Fruit fly (Drosophila melanogaster) whole organism, embryonic: ENCODE measurements around the gene Mms19.

Experiments used
- ATbp ChIP-seq: fragments of 200-800 bp; sonication (Bioruptor generic); optimal IDR thresholded peaks from 2 replicates; lab custom pipeline; 2017; ENCODE audit warnings: missing biosample characterization, mild to moderate bottlenecking, missing genetic modification characterization, missing genetic modification reagents
- Awh ChIP-seq: fragments of 200-800 bp; sonication (Bioruptor generic); IDR thresholded peaks from 2 replicates; pipeline ENCODE4, ENCODE4 v1.3.6; 2022; ENCODE audit warnings: missing biosample characterization, missing genetic modification characterization
- CG12071 ChIP-seq: fragments of 200-800 bp; sonication (Bioruptor generic); optimal IDR thresholded peaks from 3 replicates; lab custom pipeline; 2018; ENCODE audit warnings: missing biosample characterization, mild to moderate bottlenecking, missing genetic modification characterization
- CG12769 ChIP-seq: fragments of 200-800 bp; sonication (Bioruptor generic); optimal IDR thresholded peaks from 2 replicates; lab custom pipeline; 2019; ENCODE audit warnings: missing biosample characterization, mild to moderate bottlenecking, missing genetic modification characterization, moderate library complexity
- CG13296 ChIP-seq: fragments of 200-800 bp; sonication (Bioruptor generic); optimal IDR thresholded peaks from 3 replicates; lab custom pipeline; 2018; ENCODE audit warnings: missing biosample characterization, mild to moderate bottlenecking, missing genetic modification characterization
- CG13775 ChIP-seq: fragments of 200-800 bp; sonication (Bioruptor generic); optimal IDR thresholded peaks from 3 replicates; lab custom pipeline; 2017; ENCODE audit warnings: missing biosample characterization, mild to moderate bottlenecking, missing genetic modification characterization
- CG17385 ChIP-seq: fragments of 200-800 bp; sonication (Bioruptor generic); optimal IDR thresholded peaks from 3 replicates; lab custom pipeline; 2018; ENCODE audit warnings: missing biosample characterization, mild to moderate bottlenecking, missing genetic modification characterization
- CG17802 ChIP-seq: fragments of 200-800 bp; sonication (Bioruptor generic); optimal IDR thresholded peaks from 2 replicates; lab custom pipeline; 2018; ENCODE audit warnings: missing biosample characterization, mild to moderate bottlenecking, missing genetic modification characterization, moderate library complexity
- CG18599 ChIP-seq: fragments of 200-800 bp; sonication (Bioruptor generic); optimal IDR thresholded peaks from 3 replicates; lab custom pipeline; 2017; ENCODE audit warnings: missing biosample characterization, missing genetic modification characterization, mild to moderate bottlenecking, moderate library complexity, missing genetic modification reagents
- CG2199 ChIP-seq: fragments of 200-800 bp; sonication (Bioruptor generic); IDR thresholded peaks from 3 replicates; pipeline ENCODE4 v1.3.6; 2022; ENCODE audit warnings: missing biosample characterization, missing genetic modification characterization
- CG2678 ChIP-seq: fragments of 200-800 bp; sonication (Bioruptor generic); optimal IDR thresholded peaks from 3 replicates; lab custom pipeline; 2019; ENCODE audit warnings: missing biosample characterization, mild to moderate bottlenecking, missing genetic modification characterization, moderate library complexity
- CG32532 ChIP-seq: fragments of 200-800 bp; sonication (Bioruptor generic); IDR thresholded peaks from 2 replicates; pipeline ENCODE4 v1.3.6; 2022; ENCODE audit warnings: missing biosample characterization, missing genetic modification characterization
- CG4707 ChIP-seq: fragments of 200-800 bp; sonication (Bioruptor generic); optimal IDR thresholded peaks from 2 replicates; lab custom pipeline; 2018; ENCODE audit warnings: missing biosample characterization, mild to moderate bottlenecking, missing genetic modification characterization, moderate library complexity
- CG4730 ChIP-seq: fragments of 200-800 bp; sonication (Bioruptor generic); IDR thresholded peaks from 2 replicates; pipeline ENCODE4 v1.3.6; 2022; ENCODE audit warnings: missing biosample characterization, missing genetic modification characterization
- CG5180 ChIP-seq: fragments of 200-800 bp; sonication (Bioruptor generic); optimal IDR thresholded peaks from 3 replicates; lab custom pipeline; 2017; ENCODE audit warnings: missing biosample characterization, missing genetic modification characterization, mild to moderate bottlenecking, moderate library complexity, missing genetic modification reagents
- CG7987 ChIP-seq: fragments of 200-800 bp; sonication (Bioruptor generic); optimal IDR thresholded peaks from 2 replicates; lab custom pipeline; 2018; ENCODE audit warnings: missing biosample characterization, mild to moderate bottlenecking, missing genetic modification characterization, moderate library complexity
- CG8290 ChIP-seq, 3 experiments: fragments of 200-800 bp; sonication (Bioruptor generic); optimal IDR thresholded peaks; 2 replicates each; lab custom pipeline; 2016 to 2019; ENCODE audit warnings: missing biosample characterization in 3 of 3, missing genetic modification characterization in 3 of 3, mild to moderate bottlenecking in 2 of 3, moderate library complexity in 1 of 3
- CG9932 ChIP-seq: fragments of 200-800 bp; sonication (Bioruptor generic); IDR thresholded peaks from 2 replicates; pipeline ENCODE4 v1.3.6; 2022; ENCODE audit warnings: missing biosample characterization, missing genetic modification characterization
- Chrac-16 ChIP-seq: fragments of 200-800 bp; sonication (Bioruptor generic); optimal IDR thresholded peaks from 3 replicates; lab custom pipeline; 2016; ENCODE audit warnings: missing biosample characterization, missing genetic modification characterization
- Fer1 ChIP-seq: fragments of 200-800 bp; sonication (Bioruptor generic); optimal IDR thresholded peaks from 2 replicates; lab custom pipeline; 2017; ENCODE audit warnings: missing biosample characterization, mild to moderate bottlenecking, missing genetic modification characterization
- HLH3B ChIP-seq: fragments of 200-800 bp; sonication (Bioruptor generic); IDR thresholded peaks from 2 replicates; pipeline ENCODE4 v1.3.6; 2022; ENCODE audit warnings: missing biosample characterization, missing genetic modification characterization
- Hr3 ChIP-seq: fragments of 200-800 bp; sonication (Bioruptor generic); optimal IDR thresholded peaks from 3 replicates; lab custom pipeline; 2016; ENCODE audit warnings: missing biosample characterization, missing genetic modification characterization
- MESR4 ChIP-seq: fragments of 200-800 bp; sonication (Bioruptor generic); optimal IDR thresholded peaks from 2 replicates; lab custom pipeline; 2018; ENCODE audit warnings: missing biosample characterization, mild to moderate bottlenecking, missing genetic modification characterization, moderate library complexity
- Med ChIP-seq: fragments of 200-800 bp; sonication (Bioruptor generic); peaks from one replicate; lab custom pipeline; 2016; ENCODE audit warnings: missing biosample characterization, missing genetic modification characterization, mild to moderate bottlenecking, inconsistent platforms, moderate library complexity
- PHDP ChIP-seq: fragments of 200-800 bp; sonication (Bioruptor generic); optimal IDR thresholded peaks from 3 replicates; lab custom pipeline; 2018; ENCODE audit warnings: missing biosample characterization, mild to moderate bottlenecking, missing genetic modification characterization, moderate library complexity
- Sox102F ChIP-seq: fragments of 200-800 bp; sonication (Bioruptor generic); optimal IDR thresholded peaks from 2 replicates; lab custom pipeline; 2018; ENCODE audit warnings: missing biosample characterization, mild to moderate bottlenecking, missing genetic modification characterization, moderate library complexity
- Xrp1 ChIP-seq: fragments of 200-800 bp; sonication (Bioruptor generic); IDR thresholded peaks from 2 replicates; pipeline ENCODE4 v1.3.6; 2022; ENCODE audit warnings: missing biosample characterization, missing genetic modification characterization
- chinmo ChIP-seq: fragments of 200-800 bp; sonication (Bioruptor generic); IDR thresholded peaks from 4 replicates; pipeline ENCODE4 v1.3.6; 2022; ENCODE audit warnings: missing biosample characterization, missing genetic modification characterization; ENCODE audit not compliant: partially characterized antibody
- chm ChIP-seq: fragments of 200-800 bp; sonication (Bioruptor generic); IDR thresholded peaks from 2 replicates; pipeline ENCODE4 v1.3.6; 2022; ENCODE audit warnings: missing biosample characterization, missing genetic modification characterization
- chn ChIP-seq: fragments of 200-800 bp; sonication (Bioruptor generic); optimal IDR thresholded peaks from 2 replicates; lab custom pipeline; 2016; ENCODE audit warnings: missing biosample characterization, missing genetic modification characterization
- dati ChIP-seq: fragments of 200-800 bp; sonication (Bioruptor generic); IDR thresholded peaks from 2 replicates; pipeline ENCODE4 v1.3.6; 2022; ENCODE audit warnings: missing biosample characterization, missing genetic modification characterization
- dmrt99B ChIP-seq: fragments of 200-800 bp; sonication (Bioruptor generic); optimal IDR thresholded peaks from 2 replicates; lab custom pipeline; 2018; ENCODE audit warnings: missing biosample characterization, mild to moderate bottlenecking, missing genetic modification characterization, moderate library complexity
- eve ChIP-seq, 2 experiments: fragments of >200 bp; optimal IDR thresholded peaks; 2 replicates each; lab custom pipeline; 2017; ENCODE audit warnings: missing biosample characterization in 2 of 2, missing genetic modification characterization in 2 of 2
- grn ChIP-seq: fragments of 200-800 bp; sonication (Bioruptor generic); optimal IDR thresholded peaks from 3 replicates; lab custom pipeline; 2017; ENCODE audit warnings: missing biosample characterization, missing genetic modification characterization
- gsb-n ChIP-seq: fragments of 200-800 bp; sonication (Bioruptor generic); optimal IDR thresholded peaks from 3 replicates; lab custom pipeline; 2018; ENCODE audit warnings: missing biosample characterization, mild to moderate bottlenecking, missing genetic modification characterization
- gt ChIP-seq: fragments of 200-800 bp; sonication (Bioruptor generic); IDR thresholded peaks from 2 replicates; pipeline ENCODE4 v1.3.6; 2022; ENCODE audit warnings: missing biosample characterization, missing genetic modification characterization
- jumu ChIP-seq: fragments of 200-800 bp; sonication (Bioruptor generic); optimal IDR thresholded peaks from 3 replicates; lab custom pipeline; 2016; ENCODE audit warnings: missing biosample characterization, missing genetic modification characterization
- kni ChIP-seq: fragments of 200-800 bp; sonication (Bioruptor generic); optimal IDR thresholded peaks from 3 replicates; lab custom pipeline; 2017; ENCODE audit warnings: mild to moderate bottlenecking, missing biosample characterization, missing genetic modification reagents, missing genetic modification characterization
- mirr ChIP-seq: fragments of 200-800 bp; sonication (Bioruptor generic); optimal IDR thresholded peaks from 3 replicates; lab custom pipeline; 2018; ENCODE audit warnings: missing biosample characterization, mild to moderate bottlenecking, missing genetic modification characterization
- nom ChIP-seq: fragments of 200-800 bp; sonication (Bioruptor generic); optimal IDR thresholded peaks from 2 replicates; lab custom pipeline; 2017; ENCODE audit warnings: missing biosample characterization, missing genetic modification characterization, mild to moderate bottlenecking, moderate library complexity, missing genetic modification reagents
- otp ChIP-seq: fragments of 200-800 bp; sonication (Bioruptor generic); IDR thresholded peaks from 3 replicates; pipeline ENCODE4, ENCODE4 v1.3.6; 2022; ENCODE audit warnings: missing biosample characterization, missing genetic modification characterization
- pnt ChIP-seq: fragments of 200-800 bp; sonication (Bioruptor generic); optimal IDR thresholded peaks from 3 replicates; lab custom pipeline; 2016; ENCODE audit warnings: missing biosample characterization, missing genetic modification characterization
- pros ChIP-seq: fragments of 200-800 bp; sonication (Bioruptor generic); optimal IDR thresholded peaks from 3 replicates; lab custom pipeline; 2019; ENCODE audit warnings: missing biosample characterization, mild to moderate bottlenecking, missing genetic modification characterization, moderate library complexity
- salm ChIP-seq: fragments of 200-800 bp; sonication (Bioruptor generic); optimal IDR thresholded peaks from 2 replicates; lab custom pipeline; 2018; ENCODE audit warnings: missing biosample characterization, mild to moderate bottlenecking, missing genetic modification characterization
- sd ChIP-seq: fragments of 200-800 bp; sonication (Bioruptor generic); optimal IDR thresholded peaks from 3 replicates; lab custom pipeline; 2018; ENCODE audit warnings: missing biosample characterization, mild to moderate bottlenecking, missing genetic modification characterization, moderate library complexity
- sens ChIP-seq: fragments of 200-800 bp; sonication (Bioruptor generic); peaks from one replicate; lab custom pipeline; 2016; ENCODE audit warnings: missing biosample characterization, missing genetic modification characterization
- shn ChIP-seq: fragments of 200-800 bp; sonication (Bioruptor generic); optimal IDR thresholded peaks from 3 replicates; lab custom pipeline; 2016; ENCODE audit warnings: missing biosample characterization, missing genetic modification characterization
- stc ChIP-seq: fragments of 200-800 bp; sonication (Bioruptor generic); IDR thresholded peaks from 2 replicates; pipeline ENCODE4 v1.3.6; 2022; ENCODE audit warnings: missing biosample characterization, missing genetic modification characterization
- zen ChIP-seq: fragments of 200-800 bp; sonication (Bioruptor generic); optimal IDR thresholded peaks from 3 replicates; lab custom pipeline; 2018; ENCODE audit warnings: missing biosample characterization, mild to moderate bottlenecking, missing genetic modification characterization, moderate library complexity

The Mms19 gene

DNA sequence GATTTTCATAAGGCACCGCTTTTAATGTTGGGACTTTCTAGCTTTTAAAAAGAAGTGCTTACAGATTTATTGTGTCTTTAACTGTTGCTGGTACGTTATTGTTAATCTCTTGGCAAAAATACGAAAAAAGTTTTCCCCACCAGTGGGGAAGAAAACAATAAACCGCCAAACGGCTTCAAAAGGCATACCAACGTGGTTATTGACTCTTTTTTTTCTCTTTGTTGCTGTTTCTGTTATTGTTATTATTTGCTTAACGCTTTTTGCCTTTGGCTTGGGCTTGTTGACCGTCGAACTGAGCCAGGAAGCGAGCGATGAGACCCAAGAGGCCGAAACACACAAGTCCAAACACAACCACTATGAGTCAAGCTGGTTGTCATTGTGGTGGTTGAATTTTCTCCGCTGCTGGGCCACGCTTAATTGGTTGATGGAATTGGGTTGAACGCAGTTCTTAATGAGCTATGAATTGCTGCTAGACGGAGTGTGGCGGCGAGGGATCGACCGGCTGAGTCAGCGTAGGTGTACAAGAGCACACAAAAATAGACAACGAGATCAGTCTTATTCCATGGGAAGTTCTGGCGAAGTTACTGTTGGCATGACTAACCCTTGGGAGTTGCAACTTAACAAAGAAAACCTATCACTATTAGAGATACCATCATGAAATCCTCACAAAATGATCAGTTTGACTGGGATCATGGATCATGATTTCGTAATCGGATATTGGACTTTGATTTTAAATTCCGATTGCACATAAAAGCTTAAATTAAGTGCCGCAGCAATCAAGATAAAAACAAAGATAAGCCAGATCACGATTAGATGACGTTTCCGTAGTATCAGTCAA is 24.8 kb upstream of the Mms19 start:
- TF ChIP-seq kni (GFP tag; lab: Kevin White, UChicago) (peak; percentile 34), zen (tag; lab: Kevin White, UChicago) (peak; percentile 36), Med (GFP tag; lab: Kevin White, UChicago) (peak; percentile 69), pros (GFP tag; lab: Kevin White, UChicago) (peak; percentile 30), stc (GFP tag; lab: Robert Waterston, UW) (0 out of 2 replicates have a peak, but pooled peaks have one; percentile 22), CG18599 (GFP tag; lab: Kevin White, UChicago) (peak; percentile 1), CG12071 (GFP tag; lab: Kevin White, UChicago) (peak; percentile 37), CG2678 (tag; lab: Kevin White, UChicago) (peak; percentile 1), Awh (GFP tag; lab: Robert Waterston, UW) (peak; percentile 67; the same call in 1 of the 2 replicates), MESR4 (GFP tag; lab: Kevin White, UChicago) (no peak), CG4707 (GFP tag; lab: Kevin White, UChicago) (no peak), grn (GFP tag; lab: Kevin White, UChicago) (peak; percentile 98), chm (GFP tag; lab: Robert Waterston, UW) (peak; percentile 13; the same call in 1 of the 2 replicates), CG12769 (tag; lab: Kevin White, UChicago) (peak; percentile 18), eve (GFP tag; optimal IDR thresholded peaks at IDR 0.05; lab: Kevin White, UChicago) (peak in 1 of 2 experiments; percentile 11), chinmo (GFP tag; lab: Robert Waterston, UW) (0 out of 4 replicates have a peak, but pooled peaks have one; percentile 59), CG32532 (0 out of 2 replicates have a peak, but pooled peaks have one; percentile 10), sens (peak; percentile 68), otp (GFP tag; lab: Robert Waterston, UW) (0 out of 3 replicates have a peak, but pooled peaks have one; percentile 13), sd (peak; percentile 82), CG8290 (GFP tag; optimal IDR thresholded peaks at IDR 0.05; lab: Kevin White, UChicago) (peak; percentile 8), CG8290 (tag; optimal IDR thresholded peaks at IDR 0.05; lab: Kevin White, UChicago) (peak in 1 of 2 experiments; percentile 43), chn (GFP tag; lab: Kevin White, UChicago) (no peak), dati (no peak), ATbp (GFP tag; lab: Kevin White, UChicago) (peak; percentile 38), pnt (no peak), Fer1 (GFP tag; lab: Kevin White, UChicago) (peak; percentile 9), salm (tag; lab: Kevin White, UChicago) (no peak), CG2199 (0 out of 3 replicates have a peak, but pooled peaks have one; percentile 47), gsb-n (tag; lab: Kevin White, UChicago) (peak; percentile 28), CG13775 (no peak), Xrp1 (GFP tag; lab: Robert Waterston, UW) (no peak)

DNA sequence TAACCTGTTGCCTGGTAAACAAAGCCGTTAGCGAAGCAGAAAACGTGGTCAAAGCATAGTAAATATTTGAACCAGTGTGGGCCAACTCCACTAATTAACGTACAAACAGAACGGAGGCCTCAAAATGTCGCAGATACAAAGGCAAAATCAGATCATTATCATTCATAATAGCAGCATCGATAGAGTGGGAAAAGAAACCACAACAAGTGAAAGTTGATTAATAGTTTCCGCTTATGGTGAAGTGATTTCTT is 24.3 kb upstream of the Mms19 start:
- peak; percentile 27 for TF ChIP-seq Med (GFP tag; lab: Kevin White, UChicago)
- TF ChIP-seq nom, result no peak
- no peak for TF ChIP-seq Chrac-16 (GFP tag; lab: Kevin White, UChicago)
- TF ChIP-seq CG17385 (GFP tag; lab: Kevin White, UChicago), result no peak
- TF ChIP-seq gt, result no peak
- TF ChIP-seq shn (GFP tag; lab: Kevin White, UChicago), result no peak
- TF ChIP-seq CG9932, result no peak
- peak; percentile 90 for TF ChIP-seq Awh (GFP tag; lab: Robert Waterston, UW)
- no peak for TF ChIP-seq Hr3 (GFP tag; lab: Kevin White, UChicago)
- peak; percentile 0 for TF ChIP-seq CG13296
- TF ChIP-seq CG17802, result no peak
- TF ChIP-seq dmrt99B (tag; lab: Kevin White, UChicago), result no peak
- peak; percentile 14 for TF ChIP-seq PHDP (tag; lab: Kevin White, UChicago)
- no peak for TF ChIP-seq CG4730
- peak; percentile 19 for TF ChIP-seq mirr (GFP tag; lab: Kevin White, UChicago)
- no peak for TF ChIP-seq Sox102F
- no peak for TF ChIP-seq jumu (GFP tag; lab: Kevin White, UChicago)
- no peak for TF ChIP-seq CG5180 (GFP tag; lab: Kevin White, UChicago)
- no peak for TF ChIP-seq HLH3B (GFP tag; lab: Robert Waterston, UW)
- TF ChIP-seq CG7987, result peak; percentile 27
